Worm (Caenorhabditis elegans) whole organism, young adult: Measurements from ENCODE around the gene srh-281.

ENCODE experiments used
- B0035.1 ChIP-seq: sonication (generic microtip); optimal IDR thresholded peaks from 2 replicates; lab custom pipeline; 2016; ENCODE audit warnings: missing genetic modification characterization, mild to moderate bottlenecking, missing compliant biosample characterization, missing genotype, missing genetic modification reagents
- F39B2.1 ChIP-seq: fragments of 200-800 bp; sonication (Bioruptor generic); IDR thresholded peaks from 2 replicates; pipeline ENCODE4 v1.3.6; 2022; ENCODE audit warnings: missing genetic modification reagents, missing genetic modification characterization, missing compliant biosample characterization
- F52B5.7 ChIP-seq: sonication (generic microtip); optimal IDR thresholded peaks from 2 replicates; lab custom pipeline; 2016; ENCODE audit warnings: mild to moderate bottlenecking, missing genetic modification characterization, missing compliant biosample characterization
- K12H6.12 ChIP-seq: fragments of 200-800 bp; sonication (Bioruptor generic); optimal IDR thresholded peaks from 2 replicates; lab custom pipeline; 2018; ENCODE audit warnings: mild to moderate bottlenecking, missing genetic modification characterization, missing compliant biosample characterization
- Y53F4B.3 ChIP-seq: fragments of 200-800 bp; sonication (Bioruptor generic); IDR thresholded peaks from 2 replicates; pipeline ENCODE4 v1.3.6; 2022; ENCODE audit warnings: missing genetic modification reagents, missing genetic modification characterization, missing compliant biosample characterization
- Y79H2A.3 ChIP-seq: fragments of 200-800 bp; sonication (Bioruptor generic); conservative IDR thresholded peaks from 2 replicates; pipeline ENCODE4 v1.3.6; 2022; ENCODE audit warnings: missing genetic modification reagents, missing genetic modification characterization, missing compliant biosample characterization
- ZK185.1 ChIP-seq: sonication (generic microtip); optimal IDR thresholded peaks from 2 replicates; lab custom pipeline; 2016; ENCODE audit warnings: mild to moderate bottlenecking, missing genetic modification characterization, missing compliant biosample characterization; ENCODE audit not compliant: poor library complexity, severe bottlenecking
- akir-1 ChIP-seq: fragments of 200-800 bp; sonication (Bioruptor generic); optimal IDR thresholded peaks from 2 replicates; lab custom pipeline; 2018; ENCODE audit warnings: mild to moderate bottlenecking, missing genetic modification characterization, moderate library complexity, missing compliant biosample characterization
- aptf-2 ChIP-seq: fragments of 200-800 bp; sonication (Bioruptor generic); conservative IDR thresholded peaks from 2 replicates; pipeline ENCODE4 v1.3.6; 2022; ENCODE audit warnings: missing genetic modification reagents, missing genetic modification characterization, missing compliant biosample characterization
- athp-1 ChIP-seq: sonication (generic microtip); optimal IDR thresholded peaks from 2 replicates; lab custom pipeline; 2017; ENCODE audit warnings: mild to moderate bottlenecking, missing genetic modification characterization, missing compliant biosample characterization
- bed-2 ChIP-seq: fragments of 200-800 bp; sonication (Bioruptor generic); IDR thresholded peaks from 2 replicates; pipeline ENCODE4 v1.3.6; 2022; ENCODE audit warnings: missing genetic modification reagents, missing genetic modification characterization, missing compliant biosample characterization
- ceh-58 ChIP-seq: fragments of 200-800 bp; sonication (Bioruptor generic); IDR thresholded peaks from 2 replicates; pipeline ENCODE4 v1.3.6; 2022; ENCODE audit warnings: missing genetic modification characterization, missing compliant biosample characterization
- egl-18 ChIP-seq: fragments of 200-800 bp; sonication (Bioruptor generic); IDR thresholded peaks from 2 replicates; pipeline ENCODE4 v1.3.6; 2022; ENCODE audit warnings: missing genetic modification reagents, missing genetic modification characterization, missing compliant biosample characterization
- ets-4 ChIP-seq: fragments of 200-800 bp; sonication (Bioruptor generic); optimal IDR thresholded peaks from 2 replicates; lab custom pipeline; 2018; ENCODE audit warnings: mild to moderate bottlenecking, missing genetic modification characterization, missing compliant biosample characterization
- gei-17 ChIP-seq: fragments of 200-800 bp; sonication (Bioruptor generic); optimal IDR thresholded peaks from 2 replicates; lab custom pipeline; 2018; ENCODE audit warnings: mild to moderate bottlenecking, missing genetic modification characterization, missing compliant biosample characterization
- hlh-26 ChIP-seq: fragments of 200-800 bp; sonication (Bioruptor generic); conservative IDR thresholded peaks from 2 replicates; pipeline ENCODE4 v1.3.6; 2022; ENCODE audit warnings: missing genetic modification reagents, missing genetic modification characterization, missing compliant biosample characterization
- hrde-1 ChIP-seq: sonication (generic microtip); optimal IDR thresholded peaks from 2 replicates; lab custom pipeline; 2016; ENCODE audit warnings: missing genetic modification characterization, mild to moderate bottlenecking, missing compliant biosample characterization, moderate library complexity, missing genotype, missing genetic modification reagents, borderline replicate concordance
- hsf-1 ChIP-seq: fragments of 200-800 bp; sonication (Bioruptor generic); IDR thresholded peaks from 2 replicates; pipeline ENCODE4 v1.3.6; 2022; ENCODE audit warnings: missing genetic modification reagents, missing genetic modification characterization, missing compliant biosample characterization
- lin-40 ChIP-seq: sonication (generic microtip); optimal IDR thresholded peaks from 2 replicates; lab custom pipeline; 2016; ENCODE audit warnings: missing genetic modification characterization, mild to moderate bottlenecking, missing compliant biosample characterization, missing genotype, missing genetic modification reagents
- lir-1 ChIP-seq: fragments of 200-800 bp; sonication (Bioruptor generic); conservative IDR thresholded peaks from 2 replicates; pipeline ENCODE4 v1.3.6; 2022; ENCODE audit warnings: missing genetic modification reagents, missing genetic modification characterization, missing compliant biosample characterization
- lsl-1 ChIP-seq: fragments of 200-800 bp; sonication (Bioruptor generic); optimal IDR thresholded peaks from 2 replicates; lab custom pipeline; 2018; ENCODE audit warnings: mild to moderate bottlenecking, missing genetic modification characterization, moderate library complexity, missing compliant biosample characterization
- mxl-1 ChIP-seq: sonication (generic microtip); optimal IDR thresholded peaks from 2 replicates; lab custom pipeline; 2016; ENCODE audit warnings: missing genetic modification characterization, missing compliant biosample characterization
- nhr-120 ChIP-seq: fragments of 200-800 bp; sonication (Bioruptor generic); IDR thresholded peaks from 2 replicates; pipeline ENCODE4 v1.3.6; 2022; ENCODE audit warnings: missing genetic modification characterization, missing compliant biosample characterization
- nhr-80 ChIP-seq: sonication (generic microtip); optimal IDR thresholded peaks from 2 replicates; lab custom pipeline; 2016; ENCODE audit warnings: missing genetic modification characterization, missing compliant biosample characterization
- nhr-90 ChIP-seq: sonication (generic microtip); optimal IDR thresholded peaks from 2 replicates; lab custom pipeline; 2016; ENCODE audit warnings: missing genotype, mild to moderate bottlenecking, missing genetic modification characterization, missing compliant biosample characterization
- pbrm-1 ChIP-seq: fragments of 200-800 bp; sonication (Bioruptor generic); IDR thresholded peaks from 2 replicates; pipeline ENCODE4 v1.3.6; 2022; ENCODE audit warnings: missing genetic modification reagents, missing genetic modification characterization, missing compliant biosample characterization
- snpc-1.1 ChIP-seq: sonication (generic microtip); optimal IDR thresholded peaks from 2 replicates; lab custom pipeline; 2017; ENCODE audit warnings: missing genetic modification characterization, mild to moderate bottlenecking, missing compliant biosample characterization, antibody characterized with exemption, moderate library complexity, missing genotype, missing genetic modification reagents; ENCODE audit not compliant: insufficient read depth
- snpc-4 ChIP-seq, 5 experiments: fragments of 150-350 bp in 1 of 5; sonication (generic microtip) in 4 of 5; optimal IDR thresholded peaks; 2 replicates each; lab custom pipeline; 2014 to 2018; ENCODE audit warnings: missing genetic modification characterization in 5 of 5, missing biosample characterization in 3 of 5, antibody characterized with exemption in 2 of 5, mild to moderate bottlenecking in 2 of 5, missing compliant biosample characterization in 2 of 5, missing genotype in 2 of 5, moderate library complexity in 2 of 5, missing genetic modification reagents in 1 of 5
- tbp1 ChIP-seq: fragments of 200-800 bp; sonication (Bioruptor generic); optimal IDR thresholded peaks from 2 replicates; lab custom pipeline; 2018; ENCODE audit warnings: mild to moderate bottlenecking, missing genetic modification characterization, missing compliant biosample characterization
- zfh-2 ChIP-seq: fragments of 200-800 bp; sonication (Bioruptor generic); conservative IDR thresholded peaks from 2 replicates; pipeline ENCODE4 v1.3.6; 2022; ENCODE audit warnings: missing genetic modification reagents, missing genetic modification characterization, missing compliant biosample characterization
- zim-3 ChIP-seq: sonication (generic microtip); optimal IDR thresholded peaks from 2 replicates; lab custom pipeline; 2017; ENCODE audit warnings: mild to moderate bottlenecking, missing genetic modification characterization, moderate library complexity, missing compliant biosample characterization
- ztf-26 ChIP-seq: sonication (generic microtip); optimal IDR thresholded peaks from 2 replicates; lab custom pipeline; 2017; ENCODE audit warnings: missing genetic modification characterization, missing compliant biosample characterization
- ztf-6 ChIP-seq: fragments of 200-800 bp; sonication (Bioruptor generic); IDR thresholded peaks from 2 replicates; pipeline ENCODE4 v1.3.6; 2022; ENCODE audit warnings: missing genetic modification reagents, missing genetic modification characterization, missing compliant biosample characterization

The srh-281 gene

DNA sequence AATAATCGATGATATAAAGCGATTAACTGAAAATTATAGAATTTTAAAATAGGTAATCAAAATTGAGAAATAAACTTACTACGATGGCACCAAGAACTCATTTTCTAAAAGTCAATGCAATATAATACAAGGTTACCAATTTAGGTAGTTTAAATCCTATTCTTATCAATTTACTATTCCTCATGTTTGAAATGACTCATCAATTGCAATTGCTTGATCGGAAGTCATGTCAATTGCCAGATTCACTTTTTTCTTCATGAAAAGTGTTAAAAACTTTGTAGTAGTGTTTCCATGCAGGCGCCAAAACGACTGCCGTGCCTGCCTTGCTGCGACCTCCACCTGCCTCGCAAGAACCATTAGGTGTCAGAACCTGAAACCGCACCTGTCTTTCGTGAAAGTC lies 36.0 kb downstream of the srh-281 start, which contains the start of gene F11A5.13:
TSS of gene F11A5.13 (minus strand) at position 101 of the 400 bp plus-strand sequence.
- TF ChIP-seq mxl-1 (tag; lab: Kevin White, UChicago) (no peak), pbrm-1 (GFP tag; lab: Robert Waterston, UW) (no peak), ets-4 (GFP tag; lab: Kevin White, UChicago) (no peak), zim-3 (tag; lab: Kevin White, UChicago) (no peak), nhr-90 (tag; lab: Kevin White, UChicago) (no peak), hrde-1 (tag; lab: Kevin White, UChicago) (no peak), F52B5.7 (tag; lab: Kevin White, UChicago) (no peak), snpc-4 (GFP tag; optimal IDR thresholded peaks at IDR 0.05; lab: Kevin White, UChicago) (no peak), snpc-4 (tag; optimal IDR thresholded peaks at IDR 0.05; lab: Kevin White, UChicago) (no peak), aptf-2 (GFP tag; lab: Robert Waterston, UW) (no peak), ceh-58 (GFP tag; lab: Robert Waterston, UW) (no peak), ZK185.1 (tag; lab: Kevin White, UChicago) (no peak), K12H6.12 (tag; lab: Kevin White, UChicago) (no peak), lir-1 (GFP tag; lab: Robert Waterston, UW) (no peak)

DNA sequence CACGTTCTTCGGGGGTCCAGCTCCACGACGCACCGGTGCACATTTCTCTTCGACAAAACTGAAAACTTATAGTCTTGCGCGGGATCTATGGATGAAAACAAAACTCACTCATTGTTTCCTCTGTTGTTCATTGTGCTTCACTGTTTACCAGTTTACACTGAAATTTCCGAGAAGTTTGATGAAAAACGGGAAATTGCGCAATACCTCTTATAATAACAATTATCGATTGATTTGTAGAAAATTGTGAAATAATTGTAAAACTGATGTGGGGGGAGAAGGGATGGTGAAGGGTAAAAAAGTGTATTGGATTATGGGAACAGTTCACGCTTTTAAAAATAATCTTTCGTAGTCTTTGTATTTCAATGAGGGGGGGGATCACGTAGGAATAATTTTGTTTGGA lies 38.9 kb downstream of the srh-281 start:
- TF ChIP-seq lsl-1 (no peak), nhr-120 (GFP tag; lab: Robert Waterston, UW) (no peak), F39B2.1 (GFP tag; lab: Robert Waterston, UW) (no peak), snpc-1.1 (no peak), Y79H2A.3 (GFP tag; lab: Robert Waterston, UW) (no peak), B0035.1 (tag; lab: Kevin White, UChicago) (no peak), Y53F4B.3 (GFP tag; lab: Robert Waterston, UW) (no peak), ets-4 (GFP tag; lab: Kevin White, UChicago) (no peak), tbp1 (GFP tag; lab: Kevin White, UChicago) (no peak), akir-1 (GFP tag; lab: Kevin White, UChicago) (no peak), zfh-2 (GFP tag; lab: Robert Waterston, UW) (no peak), ztf-26 (tag; lab: Kevin White, UChicago) (no peak), bed-2 (no peak)
- TF ChIP-seq, all 124 proteins: peak for 0

DNA sequence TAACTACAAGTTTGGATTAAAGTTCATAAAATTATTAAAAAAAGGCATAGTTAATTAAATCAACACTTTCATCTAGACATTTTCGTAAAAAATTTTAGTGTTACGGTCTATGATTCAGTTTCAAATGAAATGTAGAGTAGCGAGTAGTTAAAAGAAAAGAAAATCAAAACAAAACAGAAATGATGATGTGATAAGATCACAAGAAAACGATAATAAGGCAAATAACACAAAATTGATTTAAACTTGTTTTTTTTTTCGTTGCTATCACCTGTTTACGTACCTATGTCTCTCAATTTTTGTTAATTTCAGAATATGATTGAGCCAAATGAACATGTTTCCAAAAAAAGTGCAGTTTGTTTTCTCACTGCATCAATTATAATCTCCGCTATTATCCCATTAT lies 39.3 kb downstream of the srh-281 start, which contains the start of the genes F21H7.2 and F21H7.12:
TSS of gene F21H7.2 (minus strand) at position 101 of the 400 bp plus-strand sequence.
TSS of gene F21H7.12 (plus strand) at position 270 of the 400 bp plus-strand sequence.
- no peak for TF ChIP-seq ZK185.1 (tag; lab: Kevin White, UChicago)
- TF ChIP-seq ztf-6 (GFP tag; lab: Robert Waterston, UW): no peak
- TF ChIP-seq snpc-1.1: no peak
- TF ChIP-seq gei-17: no peak
- no peak for TF ChIP-seq lin-40 (tag; lab: Kevin White, UChicago)
- no peak for TF ChIP-seq hlh-26 (GFP tag; lab: Robert Waterston, UW)

DNA sequence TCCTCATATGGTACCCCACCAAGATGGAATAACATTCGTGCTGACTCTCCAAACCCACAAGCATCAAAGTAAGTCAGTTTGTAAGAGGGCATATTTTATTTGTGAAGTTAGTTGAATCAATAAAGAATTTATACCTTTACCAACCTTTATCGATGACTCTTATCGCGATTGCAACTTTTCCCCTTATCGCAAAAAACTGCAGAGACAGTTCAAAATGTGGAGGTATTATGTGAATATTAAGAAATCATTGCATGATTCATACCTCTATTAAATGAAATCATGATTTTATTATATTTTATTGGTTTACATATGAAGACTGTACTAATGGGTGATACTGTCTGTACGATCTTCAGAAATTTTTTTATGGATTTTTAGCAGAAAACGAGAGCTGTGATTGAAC lies 41.6 kb downstream of the srh-281 start, which contains the start of gene gst-22:
TSS of gene gst-22 (minus strand) at position 103 of the 400 bp plus-strand sequence.
- TF ChIP-seq ets-4 (GFP tag; lab: Kevin White, UChicago) (no peak), nhr-80 (tag; lab: Kevin White, UChicago) (peak; percentile 51)
- TF ChIP-seq, all 124 proteins: peak for 1

DNA sequence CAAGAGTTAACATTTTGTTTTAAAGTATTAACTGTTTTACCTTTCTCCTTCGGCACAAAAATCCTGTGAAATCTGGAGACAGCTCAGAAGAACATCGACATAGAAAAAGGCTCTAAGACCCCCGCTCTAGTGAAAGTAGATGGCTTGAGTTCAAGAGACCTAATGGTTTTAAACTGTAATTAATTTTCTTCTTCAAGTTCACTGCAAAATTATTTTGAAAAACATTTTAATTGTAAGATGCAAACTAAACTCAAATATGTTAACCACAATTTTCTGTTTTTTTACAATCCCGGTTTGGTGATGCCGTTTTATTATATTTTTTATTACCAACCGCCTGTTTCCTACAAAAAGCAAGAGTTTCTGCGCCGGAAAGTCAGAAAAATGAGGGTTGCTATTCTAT lies 43.0 kb downstream of the srh-281 start, which contains the start of gene clec-233:
TSS of gene clec-233 (plus strand) at position 301 of the 400 bp plus-strand sequence.
- no peak for TF ChIP-seq athp-1 (tag; lab: Kevin White, UChicago)
- TF ChIP-seq egl-18 (GFP tag; lab: Robert Waterston, UW): no peak
- TF ChIP-seq hsf-1 (GFP tag; lab: Robert Waterston, UW): no peak
